Worm (Caenorhabditis elegans): ENCODE results near the gene sqv-6.

DNA sequence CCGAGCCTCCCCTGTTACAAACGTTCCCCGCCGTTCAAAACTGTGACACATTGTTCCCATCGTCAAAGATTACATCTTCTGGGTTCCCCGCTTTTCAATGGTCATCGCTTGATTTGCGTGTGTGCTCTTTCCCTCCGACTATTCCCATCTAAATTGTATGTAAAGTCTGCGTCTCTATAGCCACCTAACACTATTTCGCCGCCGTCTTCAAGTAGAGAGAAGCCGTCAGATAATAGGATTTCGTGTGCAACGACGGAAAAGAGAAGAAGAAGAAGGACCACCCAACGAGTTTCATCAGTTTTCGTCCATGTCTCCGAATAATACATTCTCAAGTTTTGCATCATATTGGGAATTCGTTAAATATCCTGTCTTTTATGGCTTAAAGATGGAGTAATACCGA is 1.6 kb upstream of the sqv-6 start:
- TF ChIP-seq zag-1 (tag; optimal IDR thresholded peaks at IDR 0.05): no peak
- TF ChIP-seq daf-12 (tag; optimal IDR thresholded peaks at IDR 0.05): no peak
